Worm (Caenorhabditis elegans) whole organism, early embryonic: ENCODE results near the gene W07A12.8.

Source experiments
- B0310.2 ChIP-seq: sonication (generic microtip); optimal IDR thresholded peaks from 2 replicates; lab custom pipeline; 2016; ENCODE audit warnings: mild to moderate bottlenecking, missing genetic modification characterization, missing compliant biosample characterization
- ama-1 ChIP-seq: fragments of 150-350 bp; optimal IDR thresholded peaks from 2 replicates; lab custom pipeline; 2014
- pes-1 ChIP-seq: fragments of 200-800 bp; sonication (Bioruptor generic); IDR thresholded peaks from 2 replicates; pipeline ENCODE4 v1.3.6; 2022; ENCODE audit warnings: missing genetic modification reagents, missing genetic modification characterization, missing compliant biosample characterization

ce11 chrII:9211684-9212083, 46.1 kb upstream of the W07A12.8 start:
- no peak for TF ChIP-seq B0310.2
- no peak for TF ChIP-seq pes-1
- TF ChIP-seq ama-1 (lab: Kevin White, UChicago), result no peak
